Worm (Caenorhabditis elegans): ENCODE measurements around the gene ZK262.19.

DNA sequence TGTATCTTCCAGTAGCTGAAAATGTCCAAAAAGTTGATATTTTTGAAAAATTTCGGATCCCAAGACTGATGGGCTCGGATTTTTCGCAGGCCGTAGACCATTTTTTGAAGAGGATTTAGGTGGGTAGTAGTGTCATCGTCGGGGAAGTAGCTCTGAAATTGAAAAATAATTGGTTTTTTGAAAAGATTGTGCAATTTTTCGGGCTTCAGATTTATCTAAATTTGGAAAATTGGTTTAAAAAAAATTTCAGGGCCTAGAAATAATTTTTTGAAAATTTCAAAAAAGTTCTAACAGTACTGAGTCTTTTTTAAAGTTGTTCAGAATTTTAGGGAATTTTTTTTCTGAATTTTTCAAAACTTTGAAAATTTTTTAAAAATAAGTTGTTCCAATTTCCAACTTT lies 42.9 kb downstream of the ZK262.19 start, which contains the start of gene nhr-288:
- TF ChIP-seq unc-55 (GFP tag; optimal IDR thresholded peaks at IDR 0.05) (no peak), pha-4 (tag; optimal IDR thresholded peaks at IDR 0.05) (no peak), unc-86 (tag; optimal IDR thresholded peaks at IDR 0.05) (no peak), ceh-31 (tag; optimal IDR thresholded peaks at IDR 0.05) (no peak), ceh-14 (tag; optimal IDR thresholded peaks at IDR 0.05) (no peak), hlh-13 (GFP tag; optimal IDR thresholded peaks at IDR 0.05) (no peak), nfya-1 (tag; optimal IDR thresholded peaks at IDR 0.05) (no peak), sox-4 (tag; optimal IDR thresholded peaks at IDR 0.05) (no peak), ama-1 (optimal IDR thresholded peaks at IDR 0.05) (no peak), ceh-24 (tag; optimal IDR thresholded peaks at IDR 0.05) (no peak), ets-4 (tag; optimal IDR thresholded peaks at IDR 0.05) (no peak), madf-2 (tag; optimal IDR thresholded peaks at IDR 0.05) (no peak), dve-1 (tag; optimal IDR thresholded peaks at IDR 0.05) (no peak)

Measured in whole organism, late embryonic.